Worm (Caenorhabditis elegans): ENCODE results near the gene F46G10.1.

The F46G10.1 gene

ce11 chrX:13306869-13307446 lies 4.6 kb downstream of the F46G10.1 start (continued):
- TF ChIP-seq unc-86 (tag; optimal IDR thresholded peaks at IDR 0.05), result peak; percentile 91
- TF ChIP-seq npax-4 (tag; optimal IDR thresholded peaks at IDR 0.05), result peak; percentile 91
- TF ChIP-seq T23F11.4 (GFP tag; optimal IDR thresholded peaks at IDR 0.05), result peak; percentile 88
- TF ChIP-seq C38D4.7 (GFP tag; optimal IDR thresholded peaks at IDR 0.05), result peak; percentile 88
- TF ChIP-seq ceh-45 (GFP tag; IDR thresholded peaks at IDR 0.05), result peak; percentile 89
- peak; percentile 67 for TF ChIP-seq zip-5 (tag; optimal IDR thresholded peaks at IDR 0.05)
- TF ChIP-seq unc-55 (GFP tag; optimal IDR thresholded peaks at IDR 0.05), result peak; percentile 62
- peak; percentile 83 for TF ChIP-seq ceh-2 (tag; optimal IDR thresholded peaks at IDR 0.05)
- peak; percentile 83 for TF ChIP-seq K09A11.1 (tag; optimal IDR thresholded peaks at IDR 0.05; ENCODE audit: insufficient read depth)
- TF ChIP-seq mec-3 (tag; optimal IDR thresholded peaks at IDR 0.05; ENCODE audit: borderline replicate concordance), result no peak
- TF ChIP-seq fkh-10 (GFP tag; optimal IDR thresholded peaks at IDR 0.05), result peak; percentile 83
- peak; percentile 90 for TF ChIP-seq Y22D7AL.16 (tag; optimal IDR thresholded peaks at IDR 0.05)
- TF ChIP-seq ceh-30 (tag; optimal IDR thresholded peaks at IDR 0.05), result peak; percentile 54
- peak; percentile 91 for TF ChIP-seq ceh-34 (tag; optimal IDR thresholded peaks at IDR 0.05)
- TF ChIP-seq ceh-48 (tag; optimal IDR thresholded peaks at IDR 0.05), result peak; percentile 80
- peak; percentile 89 for TF ChIP-seq fkh-6 (tag; optimal IDR thresholded peaks at IDR 0.05)
- TF ChIP-seq hlh-15 (tag; optimal IDR thresholded peaks at IDR 0.05), result peak; percentile 87

ce11 chrX:13305779-13306178 lies 5.8 kb downstream of the F46G10.1 start, which contains the start of gene srd-43:
TSS of gene srd-43 (minus strand) at chrX:13305844.
- no peak for TF ChIP-seq ceh-14 (tag; optimal IDR thresholded peaks at IDR 0.05)
- TF ChIP-seq Y22D7AL.16 (tag; optimal IDR thresholded peaks at IDR 0.05), result no peak
- no peak for TF ChIP-seq unc-55 (GFP tag; optimal IDR thresholded peaks at IDR 0.05)
- no peak for TF ChIP-seq pqm-1 (tag; optimal IDR thresholded peaks at IDR 0.05)
- TF ChIP-seq ttx-3 (tag; optimal IDR thresholded peaks at IDR 0.05), result no peak
- TF ChIP-seq lim-6 (tag; optimal IDR thresholded peaks at IDR 0.05), result no peak
- no peak for TF ChIP-seq tbx-7 (tag; optimal IDR thresholded peaks at IDR 0.05)
- no peak for TF ChIP-seq ceh-24 (tag; optimal IDR thresholded peaks at IDR 0.05)

DNA sequence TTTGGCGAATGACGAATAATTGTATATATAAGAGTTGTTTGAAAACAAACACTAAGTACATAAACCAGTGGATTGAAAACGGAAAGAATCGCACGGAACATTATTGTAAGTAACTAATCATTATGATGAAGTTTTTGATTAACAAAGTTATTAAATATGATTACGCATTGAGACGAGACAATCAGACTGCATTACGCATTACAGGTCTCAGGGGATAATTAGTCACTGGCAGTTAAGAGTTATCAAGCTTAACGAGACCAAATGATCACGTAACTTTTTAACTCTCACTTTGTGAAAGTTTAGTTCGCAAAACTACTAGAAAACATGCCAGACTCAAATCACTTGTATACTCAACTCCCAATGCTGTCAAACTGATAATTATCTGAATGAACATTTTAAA lies 8.2 kb downstream of the F46G10.1 start, which contains the start of gene srd-42:
srd-42 (minus strand) TSS at position 101 of the 400 bp plus-strand sequence.
- TF ChIP-seq madf-2 (tag; optimal IDR thresholded peaks at IDR 0.05) (no peak), elt-2 (tag; optimal IDR thresholded peaks at IDR 0.05) (no peak), ceh-14 (tag; optimal IDR thresholded peaks at IDR 0.05) (no peak), ceh-6 (GFP tag; optimal IDR thresholded peaks at IDR 0.05) (no peak), dve-1 (tag; optimal IDR thresholded peaks at IDR 0.05) (no peak), T23F11.4 (GFP tag; optimal IDR thresholded peaks at IDR 0.05) (no peak), ttx-3 (tag; optimal IDR thresholded peaks at IDR 0.05) (no peak), hlh-30 (tag; optimal IDR thresholded peaks at IDR 0.05; ENCODE audit: insufficient read depth) (no peak), syd-9 (tag; optimal IDR thresholded peaks at IDR 0.05) (no peak), hlh-6 (tag; optimal IDR thresholded peaks at IDR 0.05) (no peak), ceh-30 (tag; optimal IDR thresholded peaks at IDR 0.05) (no peak), unc-3 (GFP tag; conservative IDR thresholded peaks at IDR 0.05) (no peak), unc-3 (tag; optimal IDR thresholded peaks at IDR 0.05) (no peak), pqm-1 (tag; optimal IDR thresholded peaks at IDR 0.05) (no peak), mec-3 (tag; optimal IDR thresholded peaks at IDR 0.05; ENCODE audit: borderline replicate concordance) (no peak), unc-55 (GFP tag; optimal IDR thresholded peaks at IDR 0.05) (no peak), pat-9 (tag; optimal IDR thresholded peaks at IDR 0.05) (no peak), unc-42 (tag; optimal IDR thresholded peaks at IDR 0.05) (no peak), dmd-4 (tag; optimal IDR thresholded peaks at IDR 0.05; ENCODE audit: borderline replicate concordance) (no peak), fax-1 (tag; optimal IDR thresholded peaks at IDR 0.05) (no peak), gmeb-2 (tag; optimal IDR thresholded peaks at IDR 0.05) (no peak)
